Fruit fly (Drosophila melanogaster) whole organism, embryonic: ENCODE results near the gene Pp2A-29B.
A peak's percentile ranks its signal among the peaks of the same experiment; 100 is the strongest.

Source experiments
- B-H2 ChIP-seq: fragments of 200-800 bp; sonication (Bioruptor generic); optimal IDR thresholded peaks from 2 replicates; lab custom pipeline; 2018; ENCODE audit warnings: missing biosample characterization, mild to moderate bottlenecking, missing genetic modification characterization
- CG1024 ChIP-seq: fragments of 200-800 bp; sonication (Bioruptor generic); IDR thresholded peaks from 2 replicates; pipeline ENCODE4 v1.3.6; 2022; ENCODE audit warnings: missing biosample characterization, missing genetic modification characterization
- CG10431 ChIP-seq: fragments of 200-800 bp; sonication (Bioruptor generic); optimal IDR thresholded peaks from 3 replicates; lab custom pipeline; 2018; ENCODE audit warnings: missing biosample characterization, mild to moderate bottlenecking, missing genetic modification characterization
- CG10462 ChIP-seq: fragments of 200-800 bp; sonication (Bioruptor generic); optimal IDR thresholded peaks from 2 replicates; lab custom pipeline; 2016; ENCODE audit warnings: missing biosample characterization, missing genetic modification characterization
- CG10959 ChIP-seq: fragments of 200-800 bp; sonication (Bioruptor generic); IDR thresholded peaks from 2 replicates; pipeline ENCODE4 v1.3.6; 2022; ENCODE audit warnings: missing biosample characterization, missing genetic modification characterization
- CG11456 ChIP-seq: fragments of 200-800 bp; sonication (Bioruptor generic); IDR thresholded peaks from 3 replicates; pipeline ENCODE4 v1.3.6; 2022; ENCODE audit warnings: missing biosample characterization, missing genetic modification characterization
- CG12659 ChIP-seq: fragments of 200-800 bp; sonication (Bioruptor generic); optimal IDR thresholded peaks from 3 replicates; lab custom pipeline; 2017; ENCODE audit warnings: mild to moderate bottlenecking, missing biosample characterization, missing genetic modification reagents, missing genetic modification characterization
- CG14441 ChIP-seq: fragments of 200-800 bp; sonication (Bioruptor generic); IDR thresholded peaks from 2 replicates; pipeline ENCODE4 v1.3.6; 2022; ENCODE audit warnings: missing biosample characterization, missing genetic modification characterization
- CG16863 ChIP-seq: fragments of 200-800 bp; sonication (Bioruptor generic); optimal IDR thresholded peaks from 3 replicates; lab custom pipeline; 2016; ENCODE audit warnings: missing biosample characterization, missing genetic modification characterization
- CG1792 ChIP-seq: fragments of 200-800 bp; sonication (Bioruptor generic); optimal IDR thresholded peaks from 2 replicates; lab custom pipeline; 2016; ENCODE audit warnings: missing biosample characterization, missing genetic modification characterization
- CG18476 ChIP-seq: fragments of 200-800 bp; sonication (Bioruptor generic); optimal IDR thresholded peaks from 2 replicates; lab custom pipeline; 2016; ENCODE audit warnings: missing biosample characterization, mild to moderate bottlenecking, missing genetic modification characterization
- CG2116 ChIP-seq: fragments of 200-800 bp; sonication (Bioruptor generic); optimal IDR thresholded peaks from 3 replicates; lab custom pipeline; 2018; ENCODE audit warnings: missing biosample characterization, mild to moderate bottlenecking, missing genetic modification characterization
- CG2678 ChIP-seq: fragments of 200-800 bp; sonication (Bioruptor generic); optimal IDR thresholded peaks from 3 replicates; lab custom pipeline; 2019; ENCODE audit warnings: missing biosample characterization, mild to moderate bottlenecking, missing genetic modification characterization, moderate library complexity
- CG3163 ChIP-seq: fragments of 200-800 bp; sonication (Bioruptor generic); optimal IDR thresholded peaks from 3 replicates; lab custom pipeline; 2016; ENCODE audit warnings: missing biosample characterization, missing genetic modification characterization
- CG33557 ChIP-seq: fragments of 200-800 bp; sonication (Bioruptor generic); optimal IDR thresholded peaks from 2 replicates; lab custom pipeline; 2019; ENCODE audit warnings: missing biosample characterization, mild to moderate bottlenecking, missing genetic modification characterization, moderate library complexity
- CG3407 ChIP-seq: fragments of 200-800 bp; sonication (Bioruptor generic); optimal IDR thresholded peaks from 2 replicates; lab custom pipeline; 2018; ENCODE audit warnings: missing biosample characterization, mild to moderate bottlenecking, missing genetic modification characterization
- CG4617 ChIP-seq: fragments of 200-800 bp; sonication (Bioruptor generic); optimal IDR thresholded peaks from 3 replicates; lab custom pipeline; 2016; ENCODE audit warnings: missing biosample characterization, missing genetic modification characterization, borderline replicate concordance
- CG6272 ChIP-seq: fragments of 200-800 bp; sonication (Bioruptor generic); IDR thresholded peaks from 2 replicates; pipeline ENCODE4 v1.3.6; 2022; ENCODE audit warnings: missing biosample characterization, missing genetic modification characterization
- CG7271 ChIP-seq: fragments of 200-800 bp; sonication (Bioruptor generic); optimal IDR thresholded peaks from 2 replicates; lab custom pipeline; 2018; ENCODE audit warnings: missing biosample characterization, mild to moderate bottlenecking, missing genetic modification characterization, moderate library complexity
- ERR ChIP-seq: fragments of 200-800 bp; sonication (Bioruptor generic); optimal IDR thresholded peaks from 2 replicates; lab custom pipeline; 2016; ENCODE audit warnings: missing biosample characterization, missing genetic modification characterization
- Gug ChIP-seq: fragments of 200-800 bp; sonication (Bioruptor generic); IDR thresholded peaks from 4 replicates; pipeline ENCODE4 v1.3.6; 2022; ENCODE audit warnings: missing biosample characterization, missing genetic modification characterization
- H15 ChIP-seq: fragments of 200-800 bp; sonication (Bioruptor generic); IDR thresholded peaks from 3 replicates; pipeline ENCODE4 v1.3.6; 2022; ENCODE audit warnings: missing biosample characterization, missing genetic modification characterization
- Hr39 ChIP-seq: fragments of >200 bp; optimal IDR thresholded peaks from 2 replicates; lab custom pipeline; 2017
- Hr51 ChIP-seq, 2 experiments: fragments of 200-800 bp; sonication (Bioruptor generic); optimal IDR thresholded peaks; 2 replicates in 1 of 2; 3 replicates in 1 of 2; lab custom pipeline; 2016 to 2018; ENCODE audit warnings: missing biosample characterization in 2 of 2, missing genetic modification characterization in 2 of 2, mild to moderate bottlenecking in 1 of 2, moderate library complexity in 1 of 2
- NFAT ChIP-seq: fragments of 200-800 bp; sonication (Bioruptor generic); IDR thresholded peaks from 2 replicates; pipeline ENCODE4 v1.3.6; 2022; ENCODE audit warnings: missing biosample characterization, missing genetic modification characterization
- PHDP ChIP-seq: fragments of 200-800 bp; sonication (Bioruptor generic); optimal IDR thresholded peaks from 3 replicates; lab custom pipeline; 2018; ENCODE audit warnings: missing biosample characterization, mild to moderate bottlenecking, missing genetic modification characterization, moderate library complexity
- Side ChIP-seq: fragments of 200-800 bp; sonication (Bioruptor generic); optimal IDR thresholded peaks from 2 replicates; lab custom pipeline; 2016; ENCODE audit warnings: missing biosample characterization, missing genetic modification characterization
- Six4 ChIP-seq: fragments of 200-800 bp; sonication (Bioruptor generic); optimal IDR thresholded peaks from 2 replicates; lab custom pipeline; 2016; ENCODE audit warnings: missing biosample characterization, missing genetic modification characterization
- al ChIP-seq: fragments of 200-800 bp; sonication (Bioruptor generic); IDR thresholded peaks from 2 replicates; pipeline ENCODE4 v1.3.6; 2022; ENCODE audit warnings: missing biosample characterization, missing genetic modification characterization
- ato ChIP-seq: fragments of 200-800 bp; sonication (Bioruptor generic); IDR thresholded peaks from 2 replicates; pipeline ENCODE4 v1.3.6; 2022; ENCODE audit warnings: missing biosample characterization, missing genetic modification characterization; ENCODE audit not compliant: partially characterized antibody
- bsh ChIP-seq, 2 experiments: fragments of 200-800 bp; sonication (Bioruptor generic); optimal IDR thresholded peaks; 2 replicates each; lab custom pipeline; 2017 to 2018; ENCODE audit warnings: mild to moderate bottlenecking in 2 of 2, missing biosample characterization in 2 of 2, missing genetic modification characterization in 2 of 2, moderate library complexity in 1 of 2
- chinmo ChIP-seq: fragments of 200-800 bp; sonication (Bioruptor generic); IDR thresholded peaks from 4 replicates; pipeline ENCODE4 v1.3.6; 2022; ENCODE audit warnings: missing biosample characterization, missing genetic modification characterization; ENCODE audit not compliant: partially characterized antibody
- dan ChIP-seq: fragments of 200-800 bp; sonication (Bioruptor generic); IDR thresholded peaks from 2 replicates; pipeline ENCODE4 v1.3.6; 2022; ENCODE audit warnings: missing biosample characterization, missing genetic modification characterization
- ems ChIP-seq: fragments of 200-800 bp; sonication (Bioruptor generic); optimal IDR thresholded peaks from 3 replicates; lab custom pipeline; 2016; ENCODE audit warnings: missing biosample characterization, missing genetic modification characterization
- eyg ChIP-seq: fragments of 200-800 bp; sonication (Bioruptor generic); optimal IDR thresholded peaks from 3 replicates; lab custom pipeline; 2016; ENCODE audit warnings: missing biosample characterization, missing genetic modification characterization
- fd102C ChIP-seq: fragments of 200-800 bp; sonication (Bioruptor generic); optimal IDR thresholded peaks from 2 replicates; lab custom pipeline; 2018; ENCODE audit warnings: missing biosample characterization, mild to moderate bottlenecking, missing genetic modification characterization, moderate library complexity
- grn ChIP-seq: fragments of 200-800 bp; sonication (Bioruptor generic); optimal IDR thresholded peaks from 3 replicates; lab custom pipeline; 2017; ENCODE audit warnings: missing biosample characterization, missing genetic modification characterization
- gsb ChIP-seq: fragments of 200-800 bp; sonication (Bioruptor generic); IDR thresholded peaks from 2 replicates; pipeline ENCODE4 v1.3.6; 2022; ENCODE audit warnings: missing biosample characterization, missing genetic modification characterization
- gsb-n ChIP-seq: fragments of 200-800 bp; sonication (Bioruptor generic); optimal IDR thresholded peaks from 3 replicates; lab custom pipeline; 2018; ENCODE audit warnings: missing biosample characterization, mild to moderate bottlenecking, missing genetic modification characterization
- jigr1 ChIP-seq: fragments of 200-800 bp; sonication (Bioruptor generic); IDR thresholded peaks from 3 replicates; pipeline ENCODE4 v1.3.6; 2022; ENCODE audit warnings: missing biosample characterization, missing genetic modification characterization
- klu ChIP-seq: fragments of 200-800 bp; sonication (Bioruptor generic); IDR thresholded peaks from 2 replicates; pipeline ENCODE4 v1.3.6; 2022; ENCODE audit warnings: missing biosample characterization, missing genetic modification characterization
- lilli ChIP-seq: fragments of 200-800 bp; sonication (Bioruptor generic); optimal IDR thresholded peaks from 3 replicates; lab custom pipeline; 2016; ENCODE audit warnings: missing biosample characterization, missing genetic modification characterization
- p53 ChIP-seq: fragments of 200-800 bp; sonication (Bioruptor generic); optimal IDR thresholded peaks from 2 replicates; lab custom pipeline; 2016; ENCODE audit warnings: missing biosample characterization, missing genetic modification characterization
- pnt ChIP-seq: fragments of 200-800 bp; sonication (Bioruptor generic); optimal IDR thresholded peaks from 3 replicates; lab custom pipeline; 2016; ENCODE audit warnings: missing biosample characterization, missing genetic modification characterization
- salm ChIP-seq: fragments of 200-800 bp; sonication (Bioruptor generic); optimal IDR thresholded peaks from 2 replicates; lab custom pipeline; 2018; ENCODE audit warnings: missing biosample characterization, mild to moderate bottlenecking, missing genetic modification characterization
- sd ChIP-seq: fragments of 200-800 bp; sonication (Bioruptor generic); optimal IDR thresholded peaks from 3 replicates; lab custom pipeline; 2018; ENCODE audit warnings: missing biosample characterization, mild to moderate bottlenecking, missing genetic modification characterization, moderate library complexity
- sug ChIP-seq: fragments of 200-800 bp; optimal IDR thresholded peaks from 2 replicates; lab custom pipeline; 2019; ENCODE audit warnings: missing biosample characterization, mild to moderate bottlenecking, missing genetic modification characterization, moderate library complexity
- unc-4 ChIP-seq: fragments of 200-800 bp; sonication (Bioruptor generic); IDR thresholded peaks from 2 replicates; pipeline ENCODE4 v1.3.6; 2022; ENCODE audit warnings: missing biosample characterization, missing genetic modification characterization; ENCODE audit not compliant: partially characterized antibody
- zen2 ChIP-seq: fragments of 200-800 bp; sonication (Bioruptor generic); IDR thresholded peaks from 3 replicates; pipeline ENCODE4 v1.3.6; 2022; ENCODE audit warnings: missing biosample characterization, missing genetic modification characterization; ENCODE audit not compliant: partially characterized antibody

Pp2A-29B gene

DNA sequence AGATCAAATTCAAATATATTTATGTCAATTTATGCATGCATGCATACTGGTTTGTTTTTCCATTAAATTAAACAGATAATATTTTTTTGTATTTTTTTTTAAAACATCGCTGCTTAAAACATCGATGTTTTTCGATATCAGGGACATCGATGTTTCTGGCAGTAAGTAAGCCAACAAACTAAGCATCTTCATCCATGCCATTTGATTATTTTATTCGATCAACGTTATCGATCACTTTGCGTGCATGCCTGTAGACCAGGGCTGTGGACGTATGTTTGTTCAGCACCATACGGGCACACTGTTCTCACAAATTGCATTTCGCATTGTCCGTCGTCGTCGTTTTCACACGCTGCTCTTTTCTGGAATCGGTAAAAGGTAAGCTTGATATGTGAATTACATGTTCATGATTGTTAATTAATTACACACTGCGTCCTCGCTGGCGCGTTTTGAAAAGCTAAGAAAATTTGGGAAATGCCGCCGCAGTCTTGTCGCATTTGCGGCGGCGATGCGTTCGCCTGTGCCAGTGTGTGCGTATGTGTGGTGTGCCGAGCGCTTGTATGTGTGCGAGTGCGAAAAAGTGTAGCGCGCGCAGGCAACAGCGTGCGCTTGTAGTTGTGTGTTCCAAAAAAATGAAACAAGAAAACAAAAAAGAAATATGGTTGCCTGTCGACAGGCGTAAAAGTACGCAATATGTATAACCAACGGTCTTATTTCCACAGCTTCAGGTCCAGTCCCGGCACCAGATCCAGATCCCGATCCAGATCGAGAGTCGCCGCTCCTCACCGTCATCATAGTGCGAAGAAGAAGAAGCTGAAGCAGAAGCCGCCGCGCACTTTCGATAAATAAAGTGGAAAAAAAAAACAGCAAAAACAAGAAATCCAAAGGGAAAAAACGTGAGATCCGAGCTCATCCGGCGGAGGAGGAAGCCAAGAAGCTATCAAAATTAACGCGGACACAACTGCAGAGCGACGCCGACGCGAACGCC, 37.7 kb downstream of the Pp2A-29B start, which contains the start of gene emb (continued):
- TF ChIP-seq CG6272 (GFP tag; lab: Robert Waterston, UW) (no peak), grn (GFP tag; lab: Kevin White, UChicago) (no peak), sug (tag; lab: Kevin White, UChicago) (no peak), eyg (GFP tag; lab: Kevin White, UChicago) (peak; percentile 29), PHDP (tag; lab: Kevin White, UChicago) (no peak), unc-4 (GFP tag; lab: Robert Waterston, UW) (peak; percentile 87), Six4 (GFP tag; lab: Kevin White, UChicago) (peak; percentile 46), lilli (GFP tag; lab: Kevin White, UChicago) (peak; percentile 67), salm (tag; lab: Kevin White, UChicago) (no peak), ERR (GFP tag; lab: Kevin White, UChicago) (no peak), CG7271 (tag; lab: Kevin White, UChicago) (no peak), CG3163 (GFP tag; lab: Kevin White, UChicago) (peak; percentile 24), CG3407 (GFP tag; lab: Kevin White, UChicago) (no peak), zen2 (GFP tag; lab: Robert Waterston, UW) (peak; percentile 93), Gug (GFP tag; lab: Robert Waterston, UW) (no peak), H15 (GFP tag; lab: Robert Waterston, UW) (no peak), ato (GFP tag; lab: Robert Waterston, UW) (peak; percentile 99), CG12659 (GFP tag; lab: Kevin White, UChicago) (peak; percentile 93), Side (GFP tag; lab: Kevin White, UChicago) (no peak), CG1792 (GFP tag; lab: Kevin White, UChicago) (peak; percentile 32), B-H2 (GFP tag; lab: Kevin White, UChicago) (peak; percentile 64), CG2678 (tag; lab: Kevin White, UChicago) (no peak), p53 (GFP tag; lab: Kevin White, UChicago) (peak; percentile 4), gsb-n (no peak), sd (tag; lab: Kevin White, UChicago) (no peak), CG11456 (GFP tag; lab: Robert Waterston, UW) (peak; percentile 26; the same call in 2 of the 3 replicates), Hr51 (GFP tag; optimal IDR thresholded peaks at IDR 0.05; lab: Kevin White, UChicago) (peak in 1 of 2 experiments; percentile 15), ems (GFP tag; lab: Kevin White, UChicago) (peak; percentile 41), CG10959 (GFP tag; lab: Robert Waterston, UW) (no peak), CG1024 (GFP tag; lab: Robert Waterston, UW) (no peak), CG16863 (GFP tag; lab: Kevin White, UChicago) (peak; percentile 1), bsh (GFP tag; optimal IDR thresholded peaks at IDR 0.05; lab: Kevin White, UChicago) (peak; percentile 7 to 76), pnt (GFP tag; lab: Kevin White, UChicago) (no peak), CG18476 (peak; percentile 41), CG14441 (GFP tag; lab: Robert Waterston, UW) (peak; percentile 30; the same call in 1 of the 2 replicates), CG10431 (GFP tag; lab: Kevin White, UChicago) (no peak), CG33557 (GFP tag; lab: Kevin White, UChicago) (no peak), fd102C (GFP tag; lab: Kevin White, UChicago) (no peak), Hr39 (no peak), CG10462 (GFP tag; lab: Kevin White, UChicago) (no peak), gsb (GFP tag; lab: Robert Waterston, UW) (no peak), chinmo (peak; percentile 98), CG4617 (GFP tag; lab: Kevin White, UChicago) (peak; percentile 61), al (GFP tag; lab: Robert Waterston, UW) (peak; percentile 37; the same call in 1 of the 2 replicates), jigr1 (GFP tag; lab: Robert Waterston, UW) (peak; percentile 57; the same call in 1 of the 3 replicates), CG2116 (GFP tag; lab: Kevin White, UChicago) (peak; percentile 100), klu (GFP tag; lab: Robert Waterston, UW) (no peak), NFAT (GFP tag; lab: Robert Waterston, UW) (peak; percentile 58), dan (GFP tag; lab: Robert Waterston, UW) (no peak)
